Fruit fly (Drosophila melanogaster): ENCODE data around the gene Trx2.

The Trx2 gene

dm6 chr2L:9568360-9569088 is 44.4 kb upstream of the Trx2 start, which contains the start of gene brwl (continued):
- TF ChIP-seq dan (GFP tag; IDR thresholded peaks at IDR 0.05) (peak; percentile 95), CG18764 (GFP tag; optimal IDR thresholded peaks at IDR 0.05) (peak; percentile 98), CG1792 (GFP tag; optimal IDR thresholded peaks at IDR 0.05) (peak; percentile 95), kah (GFP tag; optimal IDR thresholded peaks at IDR 0.05) (peak; percentile 95), CG15601 (tag; optimal IDR thresholded peaks at IDR 0.05) (peak; percentile 97), CG12236 (GFP tag; optimal IDR thresholded peaks at IDR 0.05) (peak; percentile 96), CG18476 (GFP tag; optimal IDR thresholded peaks at IDR 0.05) (peak; percentile 98), Sry-β (GFP tag; optimal IDR thresholded peaks at IDR 0.05) (peak; percentile 71), Mrtf (GFP tag; IDR thresholded peaks at IDR 0.05) (peak; percentile 98), CG17328 (GFP tag; IDR thresholded peaks at IDR 0.05) (peak; percentile 99), Rfx (GFP tag; IDR thresholded peaks at IDR 0.05) (peak; percentile 99), sisA (GFP tag; IDR thresholded peaks at IDR 0.05) (peak; percentile 99), tup (GFP tag; optimal IDR thresholded peaks at IDR 0.05) (peak; percentile 98), Dek (tag; optimal IDR thresholded peaks at IDR 0.05) (peak; percentile 98), trh (GFP tag; optimal IDR thresholded peaks at IDR 0.05) (peak; percentile 97), CG8388 (GFP tag; optimal IDR thresholded peaks at IDR 0.05) (peak; percentile 99), tgo (GFP tag; IDR thresholded peaks at IDR 0.05) (peak; percentile 99), tap (tag; optimal IDR thresholded peaks at IDR 0.05) (peak; percentile 99), lilli (GFP tag; optimal IDR thresholded peaks at IDR 0.05) (peak; percentile 99), Nf-YC (tag; optimal IDR thresholded peaks at IDR 0.05) (peak; percentile 93), CG10565 (GFP tag; optimal IDR thresholded peaks at IDR 0.05) (peak; percentile 93), CG33557 (GFP tag; optimal IDR thresholded peaks at IDR 0.05) (peak; percentile 97), Fer3 (tag; optimal IDR thresholded peaks at IDR 0.05) (peak; percentile 98), emc (GFP tag; optimal IDR thresholded peaks at IDR 0.05) (peak; percentile 94), dimm (GFP tag; IDR thresholded peaks at IDR 0.05) (peak; percentile 94), h (optimal IDR thresholded peaks at IDR 0.05) (no peak), pzg (GFP tag; optimal IDR thresholded peaks at IDR 0.05) (peak; percentile 20), C15 (GFP tag; IDR thresholded peaks at IDR 0.05) (peak; percentile 95), CG10209 (GFP tag; optimal IDR thresholded peaks at IDR 0.05) (peak; percentile 99), usp (GFP tag; optimal IDR thresholded peaks at IDR 0.05) (no peak), zen2 (GFP tag; IDR thresholded peaks at IDR 0.05; ENCODE audit: partially characterized antibody) (no peak), Med (GFP tag) (peak; percentile 100), toy (GFP tag; IDR thresholded peaks at IDR 0.05) (peak; percentile 94), Jarid2 (GFP tag; optimal IDR thresholded peaks at IDR 0.05) (peak; percentile 91), nau (GFP tag; optimal IDR thresholded peaks at IDR 0.05) (peak; percentile 100), CG11560 (tag; IDR thresholded peaks at IDR 0.05) (peak; percentile 93), pros (GFP tag; optimal IDR thresholded peaks at IDR 0.05) (peak; percentile 70), CG14667 (GFP tag; IDR thresholded peaks at IDR 0.05) (peak; percentile 98), CG11695 (GFP tag; IDR thresholded peaks at IDR 0.05) (peak; percentile 99), btn (GFP tag; optimal IDR thresholded peaks at IDR 0.05) (peak; percentile 95), CG6854 (GFP tag; optimal IDR thresholded peaks at IDR 0.05) (peak; percentile 99), CG10543 (GFP tag; optimal IDR thresholded peaks at IDR 0.05) (peak; percentile 99), bsh (GFP tag; optimal IDR thresholded peaks at IDR 0.05) (peak; percentile 97 to 99), prd (optimal IDR thresholded peaks at IDR 0.05) (no peak), prd (GFP tag; IDR thresholded peaks at IDR 0.05) (peak; percentile 99), Aef1 (GFP tag; IDR thresholded peaks at IDR 0.05) (peak; percentile 98), slou (GFP tag; optimal IDR thresholded peaks at IDR 0.05) (peak; percentile 97), Tbp (GFP tag; optimal IDR thresholded peaks at IDR 0.05) (no peak), pita (GFP tag; optimal IDR thresholded peaks at IDR 0.05) (no peak), CG3838 (GFP tag; optimal IDR thresholded peaks at IDR 0.05) (peak; percentile 100), Gsc (GFP tag; IDR thresholded peaks at IDR 0.05) (peak; percentile 95)
